Worm (Caenorhabditis elegans) whole organism, dauer: Measurements from ENCODE around the gene tag-314.

Experiments
- unc-62 ChIP-seq: sonication (generic microtip); optimal IDR thresholded peaks from 2 replicates; lab custom pipeline; 2017; ENCODE audit warnings: missing biosample characterization, missing genetic modification reagents, missing genetic modification characterization

Gene tag-314

ce11 chrV:10428608-10429007 is at the start of gene tag-314:
Gene tag-314, minus strand, starts transcription at chrV:10428708.
- TF ChIP-seq unc-62 (GFP tag; lab: Kevin White, UChicago): no peak

ce11 chrV:10476864-10477443 is 48.4 kb upstream of the tag-314 start:
- no peak for TF ChIP-seq unc-62 (GFP tag; lab: Kevin White, UChicago)

ce11 chrV:10475421-10475820 is 46.9 kb upstream of the tag-314 start:
- no peak for TF ChIP-seq unc-62 (GFP tag; lab: Kevin White, UChicago)

ce11 chrV:10474040-10474439 is 45.5 kb upstream of the tag-314 start:
- no peak for TF ChIP-seq unc-62 (GFP tag; lab: Kevin White, UChicago)

- no peak for TF ChIP-seq unc-62 (GFP tag; lab: Kevin White, UChicago)
Observed at ce11 chrV:10472901-10473774, 44.6 kb upstream of the tag-314 start.

ce11 chrV:10471007-10471406 is 42.5 kb upstream of the tag-314 start:
- TF ChIP-seq unc-62 (GFP tag; lab: Kevin White, UChicago): no peak

- TF ChIP-seq unc-62 (GFP tag; lab: Kevin White, UChicago): no peak
Observed at ce11 chrV:10469845-10470244, 41.3 kb upstream of the tag-314 start.

ce11 chrV:10468709-10469108 is 40.2 kb upstream of the tag-314 start:
- TF ChIP-seq unc-62 (GFP tag; lab: Kevin White, UChicago): no peak

- no peak for TF ChIP-seq unc-62 (GFP tag; lab: Kevin White, UChicago)
Observed at ce11 chrV:10468190-10468589, 39.7 kb upstream of the tag-314 start, which contains the start of gene egl-9. Gene egl-9, plus strand, starts transcription at chrV:10468517.

- TF ChIP-seq unc-62 (GFP tag; lab: Kevin White, UChicago): no peak
Observed at ce11 chrV:10467659-10468058, 39.2 kb upstream of the tag-314 start.

ce11 chrV:10467104-10467503 is 38.6 kb upstream of the tag-314 start:
- no peak for TF ChIP-seq unc-62 (GFP tag; lab: Kevin White, UChicago)

- TF ChIP-seq unc-62 (GFP tag; lab: Kevin White, UChicago): no peak
Observed at ce11 chrV:10466607-10467092, 38.1 kb upstream of the tag-314 start.

ce11 chrV:10465478-10465877 is 37.0 kb upstream of the tag-314 start:
- TF ChIP-seq unc-62 (GFP tag; lab: Kevin White, UChicago): no peak

- TF ChIP-seq unc-62 (GFP tag; lab: Kevin White, UChicago): no peak
Observed at ce11 chrV:10464746-10465145, 36.2 kb upstream of the tag-314 start.

- TF ChIP-seq unc-62 (GFP tag; lab: Kevin White, UChicago): no peak
Observed at ce11 chrV:10464160-10464559, 35.7 kb upstream of the tag-314 start.

- no peak for TF ChIP-seq unc-62 (GFP tag; lab: Kevin White, UChicago)
Observed at ce11 chrV:10463276-10463675, 34.8 kb upstream of the tag-314 start, which contains the start of gene F22E12.3. Gene F22E12.3, minus strand, starts transcription at chrV:10463376.
